Fruit fly (Drosophila melanogaster) Kc167 (cell line): ENCODE measurements around the gene cype.

ENCODE experiments used
- h ChIP-seq: fragments of >200 bp; optimal IDR thresholded peaks from 3 replicates; lab custom pipeline; 2018; ENCODE audit warnings: missing external identifiers
- insv ChIP-seq: fragments of >200 bp; optimal IDR thresholded peaks from 3 replicates; lab custom pipeline; 2018; ENCODE audit warnings: missing external identifiers

- TF ChIP-seq insv (lab: Kevin White, UChicago) (no peak), h (lab: Kevin White, UChicago) (no peak)
Measured at dm6 chr2L:5296672-5297288, 30.2 kb upstream of the cype start.
